Worm (Caenorhabditis elegans) whole organism, L4 larva: ENCODE results near the gene F38E9.4.

Experiments used
- D1046.2 ChIP-seq: fragments of 200-800 bp; sonication (Bioruptor generic); IDR thresholded peaks from 2 replicates; pipeline ENCODE4 v1.3.6; 2022; ENCODE audit warnings: missing genetic modification characterization, missing compliant biosample characterization
- F49E8.2 ChIP-seq: sonication (generic microtip); optimal IDR thresholded peaks from 2 replicates; lab custom pipeline; 2016; ENCODE audit warnings: missing compliant biosample characterization, mild to moderate bottlenecking, missing genetic modification characterization, borderline replicate concordance
- Y48G9A.11 ChIP-seq: fragments of 200-800 bp; sonication (Bioruptor generic); IDR thresholded peaks from 2 replicates; pipeline ENCODE4 v1.3.6; 2022; ENCODE audit warnings: missing genetic modification reagents, missing genetic modification characterization, missing compliant biosample characterization
- Y75B8A.6 ChIP-seq: fragments of 200-800 bp; sonication (Bioruptor generic); IDR thresholded peaks from 2 replicates; pipeline ENCODE4 v1.3.6; 2022; ENCODE audit warnings: missing genetic modification reagents, missing genetic modification characterization, missing compliant biosample characterization
- aha-1 ChIP-seq: fragments of 150-350 bp; peaks from one replicate; lab custom pipeline; 2014; ENCODE audit warnings: missing biosample characterization, missing genetic modification characterization
- ama-1 ChIP-seq: fragments of 150-350 bp; optimal IDR thresholded peaks from 2 replicates; lab custom pipeline; 2014; ENCODE audit warnings: inconsistent platforms, mixed read lengths
- ces-1 ChIP-seq: fragments of 150-350 bp; sonication (generic microtip); optimal IDR thresholded peaks from 4 replicates; lab custom pipeline; 2014; ENCODE audit warnings: missing biosample characterization, missing genetic modification reagents, missing genetic modification characterization
- daf-19 ChIP-seq: fragments of 200-800 bp; sonication (Bioruptor generic); conservative IDR thresholded peaks from 2 replicates; pipeline ENCODE4 v1.3.6; 2022; ENCODE audit warnings: missing genetic modification characterization, missing compliant biosample characterization
- daf-8 ChIP-seq: fragments of 200-800 bp; sonication (Bioruptor generic); IDR thresholded peaks from 2 replicates; pipeline ENCODE4 v1.3.6; 2022; ENCODE audit warnings: missing genetic modification characterization, missing compliant biosample characterization
- duxl-1 ChIP-seq: sonication (generic microtip); optimal IDR thresholded peaks from 2 replicates; lab custom pipeline; 2016; ENCODE audit warnings: mild to moderate bottlenecking, missing genetic modification characterization, moderate library complexity, missing compliant biosample characterization; ENCODE audit not compliant: poor library complexity
- dve-1 ChIP-seq: sonication (generic microtip); optimal IDR thresholded peaks from 2 replicates; lab custom pipeline; 2017; ENCODE audit warnings: antibody characterized with exemption, mild to moderate bottlenecking, missing genetic modification characterization, missing compliant biosample characterization; ENCODE audit not compliant: insufficient read depth
- hlh-11 ChIP-seq: fragments of 200-800 bp; sonication (Bioruptor generic); optimal IDR thresholded peaks from 2 replicates; lab custom pipeline; 2018; ENCODE audit warnings: mild to moderate bottlenecking, missing genetic modification characterization, missing compliant biosample characterization
- hlh-30 ChIP-seq: sonication (generic microtip); optimal IDR thresholded peaks from 2 replicates; lab custom pipeline; 2017; ENCODE audit warnings: antibody characterized with exemption, mild to moderate bottlenecking, missing genetic modification characterization, missing compliant biosample characterization; ENCODE audit not compliant: insufficient read depth
- jun-1 ChIP-seq: fragments of 150-350 bp; optimal IDR thresholded peaks from 2 replicates; lab custom pipeline; 2014; ENCODE audit warnings: missing biosample characterization, missing genetic modification reagents, missing genetic modification characterization
- lin-1 ChIP-seq: fragments of 200-800 bp; sonication (Bioruptor generic); IDR thresholded peaks from 2 replicates; pipeline ENCODE4 v1.3.6; 2022; ENCODE audit warnings: missing genetic modification reagents, missing genetic modification characterization, missing compliant biosample characterization
- lin-13 ChIP-seq: fragments of 150-350 bp; optimal IDR thresholded peaks from 2 replicates; lab custom pipeline; 2014; ENCODE audit warnings: missing biosample characterization, missing genetic modification reagents, missing genetic modification characterization
- lir-3 ChIP-seq: sonication (generic microtip); optimal IDR thresholded peaks from 2 replicates; lab custom pipeline; 2016; ENCODE audit warnings: mild to moderate bottlenecking, missing genetic modification characterization, missing compliant biosample characterization
- mdl-1 ChIP-seq, 2 experiments: fragments of 150-350 bp in 1 of 2; sonication (generic microtip) in 1 of 2; optimal IDR thresholded peaks; 2 replicates each; lab custom pipeline; 2014 to 2017; ENCODE audit warnings: missing biosample characterization in 2 of 2, missing genetic modification characterization in 2 of 2
- mxl-3 ChIP-seq: fragments of 200-800 bp; sonication (Bioruptor generic); optimal IDR thresholded peaks from 2 replicates; lab custom pipeline; 2018; ENCODE audit warnings: mild to moderate bottlenecking, missing genetic modification characterization, missing compliant biosample characterization
- nhr-11 ChIP-seq: fragments of 150-350 bp; optimal IDR thresholded peaks from 2 replicates; lab custom pipeline; 2014; ENCODE audit warnings: missing biosample characterization, missing genetic modification characterization
- nhr-111 ChIP-seq: fragments of 200-800 bp; sonication (Bioruptor generic); optimal IDR thresholded peaks from 2 replicates; lab custom pipeline; 2018; ENCODE audit warnings: mild to moderate bottlenecking, missing genetic modification characterization, missing compliant biosample characterization
- nhr-237 ChIP-seq: sonication (generic microtip); optimal IDR thresholded peaks from 2 replicates; lab custom pipeline; 2017; ENCODE audit warnings: missing biosample characterization, missing genetic modification characterization
- nhr-25 ChIP-seq: sonication (generic microtip); optimal IDR thresholded peaks from 2 replicates; lab custom pipeline; 2017; ENCODE audit warnings: missing genetic modification characterization, mild to moderate bottlenecking, missing compliant biosample characterization, antibody characterized with exemption, moderate library complexity, borderline replicate concordance; ENCODE audit not compliant: insufficient read depth
- nhr-28 ChIP-seq: fragments of 150-350 bp; optimal IDR thresholded peaks from 2 replicates; lab custom pipeline; 2014; ENCODE audit warnings: missing biosample characterization, missing genetic modification characterization
- pha-4 ChIP-seq, 2 experiments: fragments of 150-350 bp in 1 of 2; fragments of 200-800 bp in 1 of 2; sonication (Bioruptor generic) in 1 of 2; IDR thresholded peaks in 1 of 2; optimal IDR thresholded peaks in 1 of 2; 2 replicates each; pipeline versions ENCODE4 v1.3.6 to Lab custom; 2014 to 2022; ENCODE audit warnings: missing genetic modification characterization in 2 of 2, missing genetic modification reagents in 2 of 2, missing biosample characterization in 1 of 2, missing compliant biosample characterization in 1 of 2
- rbr-2 ChIP-seq: sonication (generic microtip); optimal IDR thresholded peaks from 2 replicates; lab custom pipeline; 2016; ENCODE audit warnings: missing genotype, missing genetic modification characterization, missing compliant biosample characterization
- set-16 ChIP-seq: fragments of 200-800 bp; sonication (Bioruptor generic); IDR thresholded peaks from 2 replicates; pipeline ENCODE4 v1.3.6; 2022; ENCODE audit warnings: missing genetic modification reagents, missing genetic modification characterization, missing compliant biosample characterization
- snpc-1.2 ChIP-seq: fragments of 200-800 bp; sonication (Bioruptor generic); IDR thresholded peaks from 2 replicates; pipeline ENCODE4 v1.3.6; 2022; ENCODE audit warnings: missing genetic modification reagents, missing genetic modification characterization, missing compliant biosample characterization
- spr-1 ChIP-seq: sonication (generic microtip); optimal IDR thresholded peaks from 2 replicates; lab custom pipeline; 2016; ENCODE audit warnings: mild to moderate bottlenecking, missing genetic modification characterization, missing compliant biosample characterization
- tag-97 ChIP-seq: fragments of 200-800 bp; sonication (Bioruptor generic); IDR thresholded peaks from 2 replicates; pipeline ENCODE4 v1.3.6; 2022; ENCODE audit warnings: missing genetic modification characterization, missing compliant biosample characterization
- vab-7 ChIP-seq: fragments of 200-800 bp; sonication (Bioruptor generic); IDR thresholded peaks from 2 replicates; pipeline ENCODE4 v1.3.6; 2022; ENCODE audit warnings: missing genetic modification reagents, missing genetic modification characterization, missing compliant biosample characterization

The F38E9.4 gene

DNA sequence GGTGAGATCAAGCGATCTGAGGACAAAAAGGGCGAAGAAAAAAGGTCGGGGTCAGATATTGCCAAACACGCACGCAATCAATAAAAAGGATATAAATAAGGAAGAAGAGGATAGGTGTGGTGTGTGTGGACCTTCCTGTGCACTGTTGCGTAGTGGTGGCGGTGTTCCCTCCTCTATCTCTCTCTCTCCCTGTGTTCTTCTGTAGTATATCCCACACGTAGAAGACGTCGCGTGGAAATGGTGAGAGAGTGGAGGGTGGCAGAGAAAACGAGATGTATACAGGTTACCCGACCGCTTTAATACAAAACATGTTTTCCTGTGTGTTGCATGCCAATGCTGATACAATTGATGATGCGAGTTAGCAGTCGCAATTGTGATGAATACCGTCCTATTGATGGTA, 37.2 kb upstream of the F38E9.4 start:
- TF ChIP-seq hlh-30 (tag; lab: Kevin White, UChicago) (peak; percentile 19), mxl-3 (peak; percentile 63), tag-97 (no peak), nhr-25 (tag; lab: Kevin White, UChicago) (peak; percentile 73), mdl-1 (tag; optimal IDR thresholded peaks at IDR 0.05; lab: Kevin White, UChicago) (peak; percentile 57 to 79), hlh-11 (tag; lab: Kevin White, UChicago) (peak; percentile 37), nhr-11 (tag; lab: Kevin White, UChicago) (no peak), nhr-28 (tag; lab: Kevin White, UChicago) (peak; percentile 66), daf-19 (GFP tag; lab: Robert Waterston, UW) (0 out of 2 replicates have a peak, but pooled peaks have one; percentile 13)

DNA sequence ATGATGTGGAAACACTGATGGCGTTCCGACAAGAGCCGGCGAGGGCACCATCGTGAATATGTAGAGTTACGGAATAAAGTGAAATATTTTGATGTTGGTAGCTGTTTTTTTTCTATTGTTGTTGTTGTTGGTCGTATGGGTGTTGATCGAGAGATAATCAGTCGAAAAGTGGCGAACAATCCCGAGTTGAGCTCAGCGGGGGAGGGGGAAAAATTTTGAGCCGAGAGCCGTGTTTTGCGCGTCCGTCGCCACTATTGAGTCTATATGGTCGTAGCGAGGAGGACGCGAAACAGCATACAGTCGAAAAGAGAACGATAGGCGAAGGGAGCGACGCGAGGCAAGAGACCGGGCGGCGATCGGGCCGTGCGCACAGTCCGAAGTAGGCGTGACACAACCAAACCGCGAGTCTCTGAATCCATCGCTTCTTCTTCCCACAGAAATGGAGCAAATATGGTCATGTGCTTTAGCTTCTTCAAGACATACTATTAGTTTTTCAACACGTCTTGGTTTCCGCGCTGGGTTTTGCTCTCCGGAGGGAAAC, 34.9 kb upstream of the F38E9.4 start, which contains the start of gene eat-17:
Gene eat-17 (minus strand): TSS at position 51 of the 541 bp plus-strand sequence.
- no peak for TF ChIP-seq ces-1 (GFP tag; lab: Kevin White, UChicago)
- TF ChIP-seq nhr-25 (tag; lab: Kevin White, UChicago), result no peak
- peak; percentile 54 for TF ChIP-seq set-16 (GFP tag; lab: Robert Waterston, UW)
- no peak for TF ChIP-seq nhr-237 (tag; lab: Kevin White, UChicago)
- TF ChIP-seq F49E8.2, result no peak
- peak; percentile 31 for TF ChIP-seq aha-1 (tag; lab: Kevin White, UChicago)
- TF ChIP-seq rbr-2 (tag; lab: Kevin White, UChicago), result no peak

DNA sequence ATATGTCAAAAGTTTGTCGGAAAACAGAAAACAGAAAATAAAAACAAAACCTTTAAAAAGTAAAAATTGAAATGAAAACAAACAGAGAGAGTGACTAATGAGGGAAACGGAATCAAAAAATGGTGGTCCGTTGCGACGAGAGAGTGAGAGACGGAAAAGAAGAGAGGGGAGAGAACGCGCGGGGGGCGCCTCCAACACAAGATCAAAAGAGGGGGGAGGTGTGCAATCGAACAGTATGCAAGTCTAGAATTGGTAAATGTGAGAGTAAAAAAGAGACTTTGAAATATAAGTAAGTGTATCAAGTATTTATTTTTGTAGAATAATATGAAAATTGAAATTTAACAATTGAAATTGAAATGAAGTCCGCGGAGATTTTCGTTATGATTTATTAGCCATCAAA, 33.3 kb upstream of the F38E9.4 start:
- no peak for TF ChIP-seq mxl-3
- no peak for TF ChIP-seq lin-1 (GFP tag; lab: Robert Waterston, UW)
- no peak for TF ChIP-seq duxl-1 (tag; lab: Kevin White, UChicago)
- no peak for TF ChIP-seq aha-1 (tag; lab: Kevin White, UChicago)
- TF ChIP-seq hlh-30 (tag; lab: Kevin White, UChicago), result no peak
- no peak for TF ChIP-seq spr-1 (tag; lab: Kevin White, UChicago)
- no peak for TF ChIP-seq lir-3 (tag; lab: Kevin White, UChicago)

DNA sequence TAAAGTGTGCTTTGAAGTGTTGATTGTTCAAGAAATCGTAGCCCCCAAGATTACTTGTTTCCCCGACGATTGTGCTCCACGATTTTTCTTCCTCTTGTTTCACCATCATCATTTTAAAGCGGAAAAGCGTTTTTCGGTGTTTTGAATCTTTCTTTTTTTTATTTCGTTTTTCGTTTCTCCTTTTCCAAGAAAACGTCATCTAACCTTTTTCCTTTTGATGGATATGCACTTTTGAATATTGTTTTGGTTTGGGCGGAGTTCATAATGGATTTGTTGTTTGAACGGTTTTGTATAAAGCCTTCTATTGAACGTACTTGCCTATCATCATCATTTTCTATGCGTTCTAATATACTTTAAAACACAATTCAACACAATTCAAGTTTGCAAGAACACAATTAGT, 19.6 kb upstream of the F38E9.4 start, which contains the start of gene F38E9.6:
Gene F38E9.6 (plus strand): TSS at position 301 of the 400 bp plus-strand sequence.
- TF ChIP-seq vab-7 (GFP tag; lab: Robert Waterston, UW) (no peak), ama-1 (no peak), D1046.2 (GFP tag; lab: Robert Waterston, UW) (no peak), daf-8 (GFP tag; lab: Robert Waterston, UW) (no peak), dve-1 (tag; lab: Kevin White, UChicago) (no peak), lin-13 (no peak)
- TF ChIP-seq, all 104 proteins: peak for 0

DNA sequence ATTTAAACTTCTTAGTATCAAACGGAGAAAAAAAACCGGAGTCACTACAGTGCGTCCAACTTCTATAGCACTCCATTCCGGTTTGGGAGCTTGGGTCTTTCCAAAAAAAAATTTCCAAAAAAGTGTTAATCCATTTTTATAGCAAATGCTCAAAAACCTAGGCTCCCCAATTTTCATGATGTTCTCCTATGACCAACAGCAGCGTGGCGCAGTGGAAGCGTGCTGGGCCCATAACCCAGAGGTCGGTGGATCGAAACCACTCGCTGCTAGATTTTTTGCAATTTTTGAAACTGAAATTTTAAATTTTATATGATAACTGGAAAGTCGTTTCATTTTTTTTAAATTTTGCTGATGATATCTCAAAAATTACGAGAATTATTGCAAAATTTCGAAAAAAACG, 10.8 kb upstream of the F38E9.4 start:
- TF ChIP-seq Y48G9A.11 (GFP tag; lab: Robert Waterston, UW) (0 out of 2 replicates have a peak, but pooled peaks have one; percentile 42), nhr-111 (GFP tag; lab: Kevin White, UChicago) (no peak), jun-1 (tag; lab: Kevin White, UChicago) (no peak), vab-7 (GFP tag; lab: Robert Waterston, UW) (peak; percentile 55; the same call in 1 of the 2 replicates), D1046.2 (GFP tag; lab: Robert Waterston, UW) (0 out of 2 replicates have a peak, but pooled peaks have one; percentile 60), Y75B8A.6 (GFP tag; lab: Robert Waterston, UW) (no peak), snpc-1.2 (GFP tag; lab: Robert Waterston, UW) (peak; percentile 18; the same call in 1 of the 2 replicates), pha-4 (GFP tag; IDR thresholded peaks at IDR 0.05; lab: Robert Waterston, UW) (0 out of 2 replicates have a peak, but pooled peaks have one; percentile 33), pha-4 (tag; optimal IDR thresholded peaks at IDR 0.05; lab: Kevin White, UChicago) (no peak)
